Worm (Caenorhabditis elegans) whole organism, young adult: Measurements from ENCODE around the gene F35C5.3.

ENCODE experiments used
- C17E4.6 ChIP-seq: fragments of 200-800 bp; sonication (Bioruptor generic); IDR thresholded peaks from 2 replicates; pipeline ENCODE4 v1.3.6; 2022; ENCODE audit warnings: missing genetic modification reagents, missing genetic modification characterization, missing compliant biosample characterization
- F49E8.2 ChIP-seq: sonication (generic microtip); optimal IDR thresholded peaks from 3 replicates; lab custom pipeline; 2017; ENCODE audit warnings: missing genetic modification characterization, mild to moderate bottlenecking, missing compliant biosample characterization, antibody characterized with exemption, moderate library complexity; ENCODE audit not compliant: insufficient read depth
- atf-7 ChIP-seq: sonication (generic microtip); optimal IDR thresholded peaks from 2 replicates; lab custom pipeline; 2017; ENCODE audit warnings: mild to moderate bottlenecking, missing genetic modification characterization, missing compliant biosample characterization
- hmg-1.2 ChIP-seq: fragments of 200-800 bp; sonication (Bioruptor generic); IDR thresholded peaks from 2 replicates; pipeline ENCODE4 v1.3.6; 2022; ENCODE audit warnings: missing genetic modification reagents, missing genetic modification characterization, missing compliant biosample characterization
- hmg-20 ChIP-seq: fragments of 200-800 bp; sonication (Bioruptor generic); IDR thresholded peaks from 2 replicates; pipeline ENCODE4 v1.3.6; 2022; ENCODE audit warnings: missing genetic modification reagents, missing genetic modification characterization, missing compliant biosample characterization
- lin-35 ChIP-seq, 3 experiments: fragments of 150-350 bp in 2 of 3; sonication (generic microtip) in 1 of 3; optimal IDR thresholded peaks; 2 replicates each; lab custom pipeline; 2014 to 2018; ENCODE audit warnings: missing biosample characterization in 3 of 3, missing genetic modification characterization in 3 of 3, missing genetic modification reagents in 3 of 3
- lir-1 ChIP-seq: fragments of 200-800 bp; sonication (Bioruptor generic); conservative IDR thresholded peaks from 2 replicates; pipeline ENCODE4 v1.3.6; 2022; ENCODE audit warnings: missing genetic modification reagents, missing genetic modification characterization, missing compliant biosample characterization
- unc-130 ChIP-seq: sonication (generic microtip); optimal IDR thresholded peaks from 2 replicates; lab custom pipeline; 2016; ENCODE audit warnings: missing genetic modification reagents, missing genetic modification characterization, missing compliant biosample characterization

- TF ChIP-seq F49E8.2 (tag; lab: Kevin White, UChicago): no peak
- TF ChIP-seq unc-130 (GFP tag; lab: Kevin White, UChicago): no peak
- TF ChIP-seq hmg-20 (GFP tag; lab: Robert Waterston, UW): no peak
- TF ChIP-seq hmg-1.2 (GFP tag; lab: Robert Waterston, UW): no peak
- TF ChIP-seq lir-1 (GFP tag; lab: Robert Waterston, UW): no peak
- TF ChIP-seq lin-35 (GFP tag; optimal IDR thresholded peaks at IDR 0.05; lab: Kevin White, UChicago): no peak
- TF ChIP-seq atf-7 (tag; lab: Kevin White, UChicago): no peak
- TF ChIP-seq C17E4.6 (GFP tag; lab: Robert Waterston, UW): no peak
Observed at ce11 chrII:12896666-12897065, 8.1 kb downstream of the F35C5.3 start.
